Fruit fly (Drosophila melanogaster) whole organism, embryonic: ENCODE results near the gene Mgat3.

ENCODE experiments used
- Adf1 ChIP-seq: fragments of 200-800 bp; sonication (Bioruptor generic); IDR thresholded peaks from 2 replicates; pipeline ENCODE4 v1.3.6; 2022; ENCODE audit warnings: missing biosample characterization, missing genetic modification characterization
- B-H2 ChIP-seq: fragments of 200-800 bp; sonication (Bioruptor generic); optimal IDR thresholded peaks from 2 replicates; lab custom pipeline; 2018; ENCODE audit warnings: missing biosample characterization, mild to moderate bottlenecking, missing genetic modification characterization
- CG11456 ChIP-seq: fragments of 200-800 bp; sonication (Bioruptor generic); IDR thresholded peaks from 3 replicates; pipeline ENCODE4 v1.3.6; 2022; ENCODE audit warnings: missing biosample characterization, missing genetic modification characterization
- CG12071 ChIP-seq: fragments of 200-800 bp; sonication (Bioruptor generic); optimal IDR thresholded peaks from 3 replicates; lab custom pipeline; 2018; ENCODE audit warnings: missing biosample characterization, mild to moderate bottlenecking, missing genetic modification characterization
- CG13624 ChIP-seq: fragments of 200-800 bp; sonication (Bioruptor generic); optimal IDR thresholded peaks from 2 replicates; lab custom pipeline; 2016; ENCODE audit warnings: missing biosample characterization, missing genetic modification characterization
- CG14860 ChIP-seq: fragments of 200-800 bp; sonication (Bioruptor generic); IDR thresholded peaks from 3 replicates; pipeline ENCODE4 v1.3.6; 2022; ENCODE audit warnings: missing biosample characterization, missing genetic modification characterization; ENCODE audit not compliant: partially characterized antibody
- CG16779 ChIP-seq: fragments of 200-800 bp; sonication (Bioruptor generic); IDR thresholded peaks from 2 replicates; pipeline ENCODE4 v1.3.6; 2022; ENCODE audit warnings: missing biosample characterization, missing genetic modification characterization
- CG17186 ChIP-seq: fragments of 200-800 bp; sonication (Bioruptor generic); optimal IDR thresholded peaks from 3 replicates; lab custom pipeline; 2017; ENCODE audit warnings: missing biosample characterization, missing genetic modification reagents, missing genetic modification characterization
- CG17328 ChIP-seq: fragments of 200-800 bp; sonication (Bioruptor generic); IDR thresholded peaks from 2 replicates; pipeline ENCODE4 v1.3.6; 2022; ENCODE audit warnings: missing biosample characterization, missing genetic modification characterization
- CG17912 ChIP-seq: fragments of 200-800 bp; sonication (Bioruptor generic); optimal IDR thresholded peaks from 2 replicates; lab custom pipeline; 2018; ENCODE audit warnings: missing biosample characterization, mild to moderate bottlenecking, missing genetic modification characterization
- CG18011 ChIP-seq: fragments of 200-800 bp; sonication (Bioruptor generic); optimal IDR thresholded peaks from 2 replicates; lab custom pipeline; 2017; ENCODE audit warnings: missing biosample characterization, missing genetic modification characterization, mild to moderate bottlenecking, moderate library complexity, missing genotype
- CG32767 ChIP-seq: fragments of 200-800 bp; sonication (Bioruptor generic); IDR thresholded peaks from 2 replicates; pipeline ENCODE4 v1.3.6; 2022; ENCODE audit warnings: missing biosample characterization, missing genetic modification characterization
- CG3407 ChIP-seq: fragments of 200-800 bp; sonication (Bioruptor generic); optimal IDR thresholded peaks from 2 replicates; lab custom pipeline; 2018; ENCODE audit warnings: missing biosample characterization, mild to moderate bottlenecking, missing genetic modification characterization
- CG5180 ChIP-seq: fragments of 200-800 bp; sonication (Bioruptor generic); optimal IDR thresholded peaks from 3 replicates; lab custom pipeline; 2017; ENCODE audit warnings: missing biosample characterization, missing genetic modification characterization, mild to moderate bottlenecking, moderate library complexity, missing genetic modification reagents
- CG6272 ChIP-seq: fragments of 200-800 bp; sonication (Bioruptor generic); IDR thresholded peaks from 2 replicates; pipeline ENCODE4 v1.3.6; 2022; ENCODE audit warnings: missing biosample characterization, missing genetic modification characterization
- CG7786 ChIP-seq: fragments of 200-800 bp; sonication (Bioruptor generic); optimal IDR thresholded peaks from 2 replicates; lab custom pipeline; 2016; ENCODE audit warnings: missing biosample characterization, missing genetic modification characterization
- CG8924 ChIP-seq: fragments of 200-800 bp; optimal IDR thresholded peaks from 3 replicates; lab custom pipeline; 2019; ENCODE audit warnings: missing biosample characterization, mild to moderate bottlenecking, missing genetic modification characterization, moderate library complexity
- CoRest ChIP-seq: fragments of 200-800 bp; sonication (Bioruptor generic); optimal IDR thresholded peaks from 3 replicates; lab custom pipeline; 2018; ENCODE audit warnings: missing biosample characterization, mild to moderate bottlenecking, missing genetic modification characterization, moderate library complexity
- CrebB ChIP-seq: fragments of 200-800 bp; sonication (Bioruptor generic); optimal IDR thresholded peaks from 3 replicates; lab custom pipeline; 2018; ENCODE audit warnings: missing biosample characterization, mild to moderate bottlenecking, missing genetic modification characterization
- Deaf1 ChIP-seq: fragments of 200-800 bp; optimal IDR thresholded peaks from 3 replicates; lab custom pipeline; 2019; ENCODE audit warnings: missing biosample characterization, mild to moderate bottlenecking, missing genetic modification characterization, moderate library complexity
- Eip74EF ChIP-seq, 2 experiments: fragments of 200-800 bp in 1 of 2; fragments of >200 bp in 1 of 2; sonication (Bioruptor generic) in 1 of 2; optimal IDR thresholded peaks; 2 replicates each; lab custom pipeline; 2017 to 2019; ENCODE audit warnings: missing biosample characterization in 2 of 2, missing genetic modification characterization in 2 of 2, mild to moderate bottlenecking in 1 of 2, moderate library complexity in 1 of 2
- HLH3B ChIP-seq: fragments of 200-800 bp; sonication (Bioruptor generic); IDR thresholded peaks from 2 replicates; pipeline ENCODE4 v1.3.6; 2022; ENCODE audit warnings: missing biosample characterization, missing genetic modification characterization
- Hey ChIP-seq: fragments of 200-800 bp; sonication (Bioruptor generic); optimal IDR thresholded peaks from 3 replicates; lab custom pipeline; 2018; ENCODE audit warnings: missing biosample characterization, mild to moderate bottlenecking, missing genetic modification characterization
- Hr78 ChIP-seq, 2 experiments: fragments of 200-800 bp in 1 of 2; fragments of >200 bp in 1 of 2; sonication (Bioruptor generic) in 1 of 2; optimal IDR thresholded peaks; 2 replicates each; lab custom pipeline; 2017 to 2019; ENCODE audit warnings: missing biosample characterization in 2 of 2, missing genetic modification characterization in 2 of 2, mild to moderate bottlenecking in 1 of 2, moderate library complexity in 1 of 2
- MBD-R2 ChIP-seq: fragments of 200-800 bp; sonication (Bioruptor generic); IDR thresholded peaks from 2 replicates; pipeline ENCODE4 v1.3.6; 2022; ENCODE audit warnings: missing biosample characterization, missing genetic modification characterization
- Nf-YC ChIP-seq: fragments of 200-800 bp; optimal IDR thresholded peaks from 3 replicates; lab custom pipeline; 2019; ENCODE audit warnings: missing biosample characterization, mild to moderate bottlenecking, missing genetic modification characterization, moderate library complexity
- NfI ChIP-seq: fragments of 200-800 bp; sonication (Bioruptor generic); optimal IDR thresholded peaks from 3 replicates; lab custom pipeline; 2018; ENCODE audit warnings: missing biosample characterization, mild to moderate bottlenecking, missing genetic modification characterization, moderate library complexity
- Side ChIP-seq: fragments of 200-800 bp; sonication (Bioruptor generic); optimal IDR thresholded peaks from 2 replicates; lab custom pipeline; 2016; ENCODE audit warnings: missing biosample characterization, missing genetic modification characterization
- Spps ChIP-seq: fragments of 200-800 bp; sonication (Bioruptor generic); optimal IDR thresholded peaks from 2 replicates; lab custom pipeline; 2018; ENCODE audit warnings: missing biosample characterization, mild to moderate bottlenecking, missing genetic modification characterization
- Usf ChIP-seq: fragments of 200-800 bp; sonication (Bioruptor generic); optimal IDR thresholded peaks from 2 replicates; lab custom pipeline; 2017; ENCODE audit warnings: missing genotype, missing biosample characterization, missing genetic modification characterization
- Vsx1 ChIP-seq: fragments of 200-800 bp; sonication (Bioruptor generic); optimal IDR thresholded peaks from 2 replicates; lab custom pipeline; 2017; ENCODE audit warnings: missing biosample characterization, mild to moderate bottlenecking, missing genetic modification characterization, missing genetic modification reagents
- Xrp1 ChIP-seq: fragments of 200-800 bp; sonication (Bioruptor generic); IDR thresholded peaks from 2 replicates; pipeline ENCODE4 v1.3.6; 2022; ENCODE audit warnings: missing biosample characterization, missing genetic modification characterization
- bbx ChIP-seq: fragments of 200-800 bp; sonication (Bioruptor generic); IDR thresholded peaks from 2 replicates; pipeline ENCODE4 v1.3.6; 2022; ENCODE audit warnings: missing biosample characterization, missing genetic modification characterization; ENCODE audit not compliant: partially characterized antibody
- bowl ChIP-seq: fragments of 200-800 bp; sonication (Bioruptor generic); IDR thresholded peaks from 2 replicates; pipeline ENCODE4 v1.3.6; 2022; ENCODE audit warnings: missing biosample characterization, missing genetic modification characterization
- chn ChIP-seq: fragments of 200-800 bp; sonication (Bioruptor generic); optimal IDR thresholded peaks from 2 replicates; lab custom pipeline; 2016; ENCODE audit warnings: missing biosample characterization, missing genetic modification characterization
- gcm ChIP-seq: fragments of 200-800 bp; sonication (Bioruptor generic); optimal IDR thresholded peaks from 2 replicates; lab custom pipeline; 2019; ENCODE audit warnings: missing biosample characterization, mild to moderate bottlenecking, missing genetic modification characterization, moderate library complexity
- gro ChIP-seq: fragments of 200-800 bp; sonication (Bioruptor generic); optimal IDR thresholded peaks from 2 replicates; lab custom pipeline; 2016; ENCODE audit warnings: missing biosample characterization, missing genetic modification characterization
- inv ChIP-seq: fragments of 200-800 bp; sonication (Bioruptor generic); IDR thresholded peaks from 2 replicates; pipeline ENCODE4 v1.3.6; 2022; ENCODE audit warnings: missing biosample characterization, missing genetic modification characterization; ENCODE audit not compliant: partially characterized antibody
- kni ChIP-seq: fragments of 200-800 bp; sonication (Bioruptor generic); optimal IDR thresholded peaks from 3 replicates; lab custom pipeline; 2017; ENCODE audit warnings: mild to moderate bottlenecking, missing biosample characterization, missing genetic modification reagents, missing genetic modification characterization
- nau ChIP-seq: fragments of 200-800 bp; sonication (Bioruptor generic); optimal IDR thresholded peaks from 3 replicates; lab custom pipeline; 2017; ENCODE audit warnings: missing biosample characterization, mild to moderate bottlenecking, missing genetic modification characterization, missing genetic modification reagents
- pan ChIP-seq, 4 experiments: fragments of >200 bp in 3 of 4; fragments of 200-800 bp in 1 of 4; sonication (Bioruptor generic) in 1 of 4; optimal IDR thresholded peaks in 3 of 4; IDR thresholded peaks in 1 of 4; 2 replicates each; pipeline versions ENCODE4 v1.3.6 to Lab custom; 2017 to 2022; ENCODE audit warnings: missing biosample characterization in 2 of 4, missing genetic modification characterization in 2 of 4, mixed read lengths in 1 of 4
- pfk ChIP-seq: fragments of 200-800 bp; sonication (Bioruptor generic); optimal IDR thresholded peaks from 2 replicates; lab custom pipeline; 2018; ENCODE audit warnings: missing biosample characterization, mild to moderate bottlenecking, missing genetic modification characterization, moderate library complexity
- pho ChIP-seq: fragments of 200-800 bp; sonication (Bioruptor generic); optimal IDR thresholded peaks from 2 replicates; lab custom pipeline; 2016; ENCODE audit warnings: missing biosample characterization, missing genetic modification characterization
- scrt ChIP-seq: fragments of 200-800 bp; sonication (Bioruptor generic); optimal IDR thresholded peaks from 2 replicates; lab custom pipeline; 2018; ENCODE audit warnings: missing biosample characterization, mild to moderate bottlenecking, missing genetic modification characterization, moderate library complexity
- sens ChIP-seq: fragments of 200-800 bp; sonication (Bioruptor generic); peaks from one replicate; lab custom pipeline; 2016; ENCODE audit warnings: missing biosample characterization, missing genetic modification characterization
- sisA ChIP-seq: fragments of 200-800 bp; sonication (Bioruptor generic); IDR thresholded peaks from 2 replicates; pipeline ENCODE4 v1.3.6; 2022; ENCODE audit warnings: missing biosample characterization, missing genetic modification characterization
- slou ChIP-seq: fragments of 200-800 bp; sonication (Bioruptor generic); optimal IDR thresholded peaks from 3 replicates; lab custom pipeline; 2016; ENCODE audit warnings: missing biosample characterization, missing genetic modification characterization
- stwl ChIP-seq: fragments of 200-800 bp; sonication (Bioruptor generic); optimal IDR thresholded peaks from 3 replicates; lab custom pipeline; 2018; ENCODE audit warnings: missing biosample characterization, mild to moderate bottlenecking, missing genetic modification characterization, moderate library complexity
- vnd ChIP-seq: fragments of 200-800 bp; sonication (Bioruptor generic); IDR thresholded peaks from 3 replicates; pipeline ENCODE4 v1.3.6; 2022; ENCODE audit warnings: missing biosample characterization, missing genetic modification characterization; ENCODE audit not compliant: partially characterized antibody

Gene Mgat3

DNA sequence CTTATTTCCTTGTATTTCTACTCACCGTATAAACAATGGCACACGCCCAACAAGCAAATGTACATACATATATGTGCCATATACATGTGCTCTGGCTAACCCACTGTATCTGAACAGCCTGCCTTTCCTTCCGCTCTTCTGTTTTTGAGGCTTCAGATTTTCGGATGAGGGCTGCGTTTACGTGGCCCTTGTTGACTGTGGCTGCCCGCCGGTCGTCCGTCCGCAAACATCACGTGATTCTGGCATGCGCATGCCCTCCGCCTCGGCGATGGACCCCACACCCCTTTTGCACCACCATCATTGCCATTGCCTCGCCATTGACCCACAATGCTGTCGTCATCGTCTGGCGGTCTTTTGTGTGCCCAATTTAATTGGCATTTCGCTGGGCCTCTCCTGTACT, 22.9 kb upstream of the Mgat3 start (continued):
- peak; percentile 43 for TF ChIP-seq B-H2 (GFP tag; lab: Kevin White, UChicago)
- TF ChIP-seq CG8924: peak; percentile 23
- TF ChIP-seq scrt: peak; percentile 44
- no peak for TF ChIP-seq Spps (tag; lab: Kevin White, UChicago)
- peak; percentile 19 for TF ChIP-seq NfI (GFP tag; lab: Kevin White, UChicago)
- no peak for TF ChIP-seq inv
- TF ChIP-seq CG16779 (GFP tag; lab: Robert Waterston, UW): no peak
- TF ChIP-seq CG17912 (GFP tag; lab: Kevin White, UChicago): peak; percentile 41
- TF ChIP-seq gcm (GFP tag; lab: Kevin White, UChicago): peak; percentile 76
- TF ChIP-seq CG17186: no peak
- peak; percentile 18 for TF ChIP-seq Usf (GFP tag; lab: Kevin White, UChicago)
- TF ChIP-seq CG6272: no peak
- no peak for TF ChIP-seq CG14860
- peak in 1 of 2 experiments; percentile 61 for TF ChIP-seq Eip74EF (GFP tag; optimal IDR thresholded peaks at IDR 0.05; lab: Kevin White, UChicago)
- 0 out of 2 replicates have a peak, but pooled peaks have one; percentile 24 for TF ChIP-seq bowl (GFP tag; lab: Robert Waterston, UW)
- no peak for TF ChIP-seq CoRest (tag; lab: Kevin White, UChicago)
- TF ChIP-seq CG12071 (GFP tag; lab: Kevin White, UChicago): peak; percentile 61
- no peak for TF ChIP-seq nau (GFP tag; lab: Kevin White, UChicago)
- peak; percentile 59; the same call in 1 of the 2 replicates for TF ChIP-seq CG32767
- no peak for TF ChIP-seq sisA (GFP tag; lab: Robert Waterston, UW)
- TF ChIP-seq HLH3B: peak; percentile 30; the same call in 1 of the 2 replicates
- TF ChIP-seq Hr78 (GFP tag; optimal IDR thresholded peaks at IDR 0.05; lab: Kevin White, UChicago): peak in 1 of 2 experiments; percentile 17
- TF ChIP-seq Hey (tag; lab: Kevin White, UChicago): peak; percentile 85
- peak; percentile 27 for TF ChIP-seq Side (GFP tag; lab: Kevin White, UChicago)
- no peak for TF ChIP-seq pan (optimal IDR thresholded peaks at IDR 0.05; lab: Kevin White, UChicago)
- no peak for TF ChIP-seq pan (GFP tag; optimal IDR thresholded peaks at IDR 0.05 in 1 of 2, IDR thresholded peaks at IDR 0.05 in 1 of 2)
- TF ChIP-seq Adf1 (GFP tag; lab: Robert Waterston, UW): peak; percentile 36; the same call in 1 of the 2 replicates
- TF ChIP-seq sens: peak; percentile 57
- TF ChIP-seq Xrp1: peak; percentile 44; the same call in 1 of the 2 replicates
- peak; percentile 7 for TF ChIP-seq CG3407 (GFP tag; lab: Kevin White, UChicago)
- no peak for TF ChIP-seq bbx (GFP tag; lab: Robert Waterston, UW)
- TF ChIP-seq CG17328: peak; percentile 52; the same call in 1 of the 2 replicates
- TF ChIP-seq MBD-R2: peak; percentile 33; the same call in 1 of the 2 replicates
- no peak for TF ChIP-seq stwl (tag; lab: Kevin White, UChicago)
- TF ChIP-seq Deaf1 (tag; lab: Kevin White, UChicago): peak; percentile 44
- TF ChIP-seq pho (GFP tag; lab: Kevin White, UChicago): peak; percentile 64
- peak; percentile 23 for TF ChIP-seq CG13624 (GFP tag; lab: Kevin White, UChicago)
- TF ChIP-seq pfk (GFP tag; lab: Kevin White, UChicago): peak; percentile 56
- TF ChIP-seq vnd (GFP tag; lab: Robert Waterston, UW): no peak
- TF ChIP-seq Vsx1 (GFP tag; lab: Kevin White, UChicago): peak; percentile 25
- no peak for TF ChIP-seq CG18011
- TF ChIP-seq CG5180 (GFP tag; lab: Kevin White, UChicago): peak; percentile 38
- TF ChIP-seq slou (GFP tag; lab: Kevin White, UChicago): no peak
- peak; percentile 54 for TF ChIP-seq CrebB (tag; lab: Kevin White, UChicago)
- TF ChIP-seq CG7786 (GFP tag; lab: Kevin White, UChicago): peak; percentile 6
- TF ChIP-seq kni (GFP tag; lab: Kevin White, UChicago): peak; percentile 83
- TF ChIP-seq gro (GFP tag; lab: Kevin White, UChicago): no peak
- no peak for TF ChIP-seq CG11456 (GFP tag; lab: Robert Waterston, UW)
- TF ChIP-seq Nf-YC (tag; lab: Kevin White, UChicago): peak; percentile 38
- no peak for TF ChIP-seq chn
